Worm (Caenorhabditis elegans) whole organism, L4/young adult: Measurements from ENCODE around the gene F53F4.18.

Source experiments
- W03F9.2 ChIP-seq: fragments of 150-350 bp; optimal IDR thresholded peaks from 2 replicates; lab custom pipeline; 2014; ENCODE audit warnings: missing biosample characterization, missing genetic modification characterization
- dao-5 ChIP-seq: sonication (generic microtip); optimal IDR thresholded peaks from 2 replicates; lab custom pipeline; 2016; ENCODE audit warnings: missing genotype, missing genetic modification characterization, moderate library complexity, missing compliant biosample characterization
- him-1 ChIP-seq: sonication (generic microtip); optimal IDR thresholded peaks from 2 replicates; lab custom pipeline; 2016; ENCODE audit warnings: missing genotype, missing genetic modification reagents, missing genetic modification characterization, missing compliant biosample characterization

Gene F53F4.18

DNA sequence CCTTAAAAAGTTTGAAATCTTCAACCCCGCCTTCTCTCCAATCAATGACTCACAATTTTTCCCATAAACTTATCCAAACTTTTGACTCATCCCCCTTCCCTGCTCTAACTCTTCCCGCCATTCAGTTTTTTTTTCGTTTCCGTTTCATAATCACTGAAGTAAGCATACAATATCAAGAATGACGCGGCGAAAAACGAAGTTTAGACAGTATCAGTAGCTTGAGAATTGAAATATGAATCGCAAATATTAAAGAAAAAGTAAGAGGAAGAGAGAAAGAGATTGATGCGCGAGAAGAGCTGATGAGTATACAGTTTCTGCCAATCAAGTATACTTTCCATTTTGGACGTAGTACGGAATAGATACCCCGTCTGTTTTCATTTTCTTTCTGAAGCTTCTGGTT lies 12.5 kb upstream of the F53F4.18 start:
- TF ChIP-seq dao-5 (no peak), W03F9.2 (tag; lab: Kevin White, UChicago) (no peak), him-1 (tag; lab: Kevin White, UChicago) (no peak)

ce11 chrV:13578637-13579036 lies 11.3 kb upstream of the F53F4.18 start, which contains the start of gene C50B8.6:
Gene C50B8.6 (plus strand): TSS chrV:13578972.
- TF ChIP-seq W03F9.2 (tag; lab: Kevin White, UChicago) (no peak), dao-5 (no peak), him-1 (tag; lab: Kevin White, UChicago) (no peak)

DNA sequence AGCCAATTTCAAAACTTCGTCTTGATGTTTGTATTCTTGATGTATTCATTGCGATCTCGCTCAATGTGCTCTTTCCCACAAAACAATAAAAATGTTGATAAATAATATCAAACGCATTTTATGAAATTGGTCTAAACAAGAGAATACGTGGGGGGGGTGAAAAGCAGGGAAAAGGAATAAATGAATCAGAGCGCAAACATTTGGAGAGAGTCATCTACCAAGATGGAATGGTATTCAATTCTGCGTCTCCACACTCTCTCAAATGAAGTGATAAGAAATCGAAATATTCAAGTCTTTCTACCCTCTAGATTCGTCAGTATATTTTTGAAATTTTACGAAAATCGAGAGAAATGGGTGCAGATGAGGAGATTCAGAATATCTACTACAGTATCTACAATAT lies 9.2 kb upstream of the F53F4.18 start, which contains the start of gene C50B8.5:
TSS of gene C50B8.5 (plus strand) at position 273 of the 400 bp plus-strand sequence.
- TF ChIP-seq him-1 (tag; lab: Kevin White, UChicago) (no peak), dao-5 (no peak), W03F9.2 (tag; lab: Kevin White, UChicago) (no peak)

- TF ChIP-seq him-1 (tag; lab: Kevin White, UChicago): no peak
- TF ChIP-seq dao-5: no peak
- no peak for TF ChIP-seq W03F9.2 (tag; lab: Kevin White, UChicago)
Observed at ce11 chrV:13584484-13584883, 5.4 kb upstream of the F53F4.18 start, which contains the start of gene F53F4.1. Gene F53F4.1 (plus strand): TSS chrV:13584784.

DNA sequence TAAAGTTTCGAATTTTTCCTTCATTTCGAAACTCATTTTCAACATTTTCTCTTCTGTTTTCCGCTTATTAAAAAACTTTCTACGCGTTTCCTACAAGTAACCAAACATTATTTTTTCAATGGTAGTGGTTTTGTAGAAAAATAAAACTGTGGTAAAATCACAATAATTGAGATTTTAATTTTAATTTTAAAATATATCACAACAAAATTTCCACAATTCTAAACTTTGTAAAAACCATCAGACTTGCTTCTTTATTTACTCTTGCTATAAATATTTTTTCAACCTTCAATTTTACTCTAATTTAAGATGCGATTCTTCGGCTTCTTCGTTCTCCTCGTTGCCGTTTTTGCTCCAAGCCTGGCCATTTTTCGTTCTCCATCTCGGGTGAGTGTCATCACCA lies 2.0 kb upstream of the F53F4.18 start, which contains the start of gene F53F4.17:
TSS of gene F53F4.17 (plus strand) at position 301 of the 400 bp plus-strand sequence.
- TF ChIP-seq him-1 (tag; lab: Kevin White, UChicago) (no peak), dao-5 (no peak), W03F9.2 (tag; lab: Kevin White, UChicago) (no peak)

- peak; percentile 23 for TF ChIP-seq W03F9.2 (tag; lab: Kevin White, UChicago)
- no peak for TF ChIP-seq dao-5
Observed at ce11 chrV:13591504-13592174, 1.7 kb downstream of the F53F4.18 start, which contains the start of gene tbcb-1. Gene tbcb-1 (plus strand): TSS chrV:13592124.

- TF ChIP-seq him-1 (tag; lab: Kevin White, UChicago): no peak
- no peak for TF ChIP-seq W03F9.2 (tag; lab: Kevin White, UChicago)
- TF ChIP-seq dao-5: no peak
Observed at ce11 chrV:13593083-13593482, 3.2 kb downstream of the F53F4.18 start, which contains the start of gene F53F4.4. Gene F53F4.4 (plus strand): TSS chrV:13593383.

DNA sequence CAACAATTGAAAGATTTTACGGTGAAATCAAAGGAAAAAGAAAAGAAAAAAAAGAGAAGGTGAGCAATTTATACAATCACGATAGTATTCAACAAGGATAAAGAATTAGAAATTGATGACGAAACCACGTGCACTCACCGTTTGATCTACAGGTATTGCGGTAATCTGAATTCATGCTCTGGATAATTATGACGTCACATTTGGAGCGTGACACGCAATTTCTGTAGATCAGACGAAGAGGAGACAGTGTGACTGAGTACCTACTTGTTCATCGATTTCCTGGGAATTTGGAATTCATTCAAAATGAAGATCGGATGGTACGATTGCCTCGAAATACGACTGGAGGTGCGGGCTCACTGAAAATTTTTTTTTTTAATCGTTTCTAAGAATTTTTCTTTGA lies 8.4 kb downstream of the F53F4.18 start:
- TF ChIP-seq W03F9.2 (tag; lab: Kevin White, UChicago) (no peak), him-1 (tag; lab: Kevin White, UChicago) (no peak), dao-5 (no peak)

DNA sequence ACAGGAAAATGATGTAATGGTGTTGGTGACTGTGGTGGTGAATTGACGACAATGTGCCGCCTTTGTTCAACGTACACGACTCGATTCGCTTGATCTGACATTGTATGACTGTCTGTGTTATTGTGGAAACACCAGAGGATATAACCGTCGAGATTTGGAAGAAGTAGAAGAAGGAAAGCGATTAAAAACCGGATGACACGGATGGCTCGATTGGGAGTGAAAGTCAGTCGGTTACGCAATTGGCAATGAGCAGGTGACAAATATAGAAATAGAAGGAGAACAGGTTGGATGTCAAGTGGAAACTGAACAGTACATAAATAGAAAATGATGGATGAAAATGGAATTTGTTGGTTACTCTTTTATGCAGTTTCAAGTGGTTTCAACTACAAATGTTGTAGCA lies 11.0 kb downstream of the F53F4.18 start, which contains the start of gene rdy-2:
TSS of gene rdy-2 (minus strand) at position 101 of the 400 bp plus-strand sequence.
- TF ChIP-seq dao-5 (no peak), him-1 (tag; lab: Kevin White, UChicago) (no peak), W03F9.2 (tag; lab: Kevin White, UChicago) (no peak)

ce11 chrV:13606651-13607242 lies 16.8 kb downstream of the F53F4.18 start, which contains the start of gene fmo-4:
Gene fmo-4 (minus strand): TSS chrV:13606701.
- TF ChIP-seq W03F9.2 (tag; lab: Kevin White, UChicago) (no peak), dao-5 (no peak), him-1 (tag; lab: Kevin White, UChicago) (no peak)

- no peak for TF ChIP-seq W03F9.2 (tag; lab: Kevin White, UChicago)
- TF ChIP-seq dao-5: no peak
- TF ChIP-seq him-1 (tag; lab: Kevin White, UChicago): no peak
Observed at ce11 chrV:13608486-13608885, 18.6 kb downstream of the F53F4.18 start.

ce11 chrV:13609806-13610205 lies 19.9 kb downstream of the F53F4.18 start:
- TF ChIP-seq W03F9.2 (tag; lab: Kevin White, UChicago) (no peak), dao-5 (no peak), him-1 (tag; lab: Kevin White, UChicago) (no peak)

ce11 chrV:13611782-13612181 lies 21.9 kb downstream of the F53F4.18 start, which contains the start of gene spig-9:
Gene spig-9 (minus strand): TSS chrV:13611882.
- no peak for TF ChIP-seq W03F9.2 (tag; lab: Kevin White, UChicago)
- no peak for TF ChIP-seq him-1 (tag; lab: Kevin White, UChicago)
- TF ChIP-seq dao-5: no peak

DNA sequence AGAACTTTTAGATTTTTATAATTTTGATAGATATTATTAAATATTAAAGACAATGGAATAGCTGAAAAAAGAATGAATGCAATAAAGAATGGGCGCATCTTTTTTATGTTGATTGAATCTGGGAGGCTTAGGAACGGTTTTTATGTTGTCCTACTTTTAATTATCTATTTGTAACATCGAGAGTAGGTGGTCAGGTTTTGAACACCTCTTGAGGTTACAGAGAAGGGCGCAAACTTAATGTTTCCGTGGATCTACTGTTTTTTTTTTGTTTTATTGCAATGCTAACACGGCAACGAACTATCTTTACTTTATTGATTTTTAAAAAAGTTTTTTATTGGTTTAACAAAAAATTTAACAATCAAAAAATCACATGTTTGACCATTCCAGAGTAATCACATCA lies 23.9 kb downstream of the F53F4.18 start, which contains the start of gene F53F4.7:
TSS of gene F53F4.7 (minus strand) at position 101 of the 400 bp plus-strand sequence.
- TF ChIP-seq W03F9.2 (tag; lab: Kevin White, UChicago) (no peak), him-1 (tag; lab: Kevin White, UChicago) (no peak), dao-5 (no peak)
